Worm (Caenorhabditis elegans): ENCODE measurements around the gene C04G6.11.

Gene C04G6.11

DNA sequence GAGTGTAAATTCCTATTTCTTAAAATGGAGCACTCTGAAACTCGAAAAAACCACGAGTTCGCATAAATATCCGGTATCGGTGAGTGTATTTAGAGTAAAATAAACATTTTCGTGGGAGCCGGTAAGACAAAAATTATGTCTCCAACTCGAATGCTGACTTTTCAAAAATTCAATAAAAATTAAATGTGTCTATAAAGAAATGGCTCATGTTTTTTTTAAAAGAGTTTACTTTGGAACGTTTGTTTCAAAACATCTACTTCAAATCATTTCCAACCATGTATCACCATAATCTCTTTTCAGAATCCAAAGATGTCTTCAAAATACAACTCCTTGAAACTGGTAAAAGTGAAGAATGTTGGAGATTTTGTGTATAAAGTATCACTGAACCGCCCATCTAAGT is 39.0 kb upstream of the C04G6.11 start, which contains the start of gene F58A6.1:
Gene F58A6.1, plus strand, starts transcription at position 301 of the 400 bp plus-strand sequence.
- TF ChIP-seq die-1 (tag; optimal IDR thresholded peaks at IDR 0.05) (no peak), F52B5.7 (tag; optimal IDR thresholded peaks at IDR 0.05) (no peak), ztf-18 (tag; optimal IDR thresholded peaks at IDR 0.05) (no peak), B0336.3 (GFP tag; IDR thresholded peaks at IDR 0.05) (no peak)

ce11 chrII:5141945-5142514 is 38.4 kb upstream of the C04G6.11 start, which contains the start of gene nas-29:
Gene nas-29 (minus strand): TSS chrII:5142036.
- TF ChIP-seq nhr-80 (tag; optimal IDR thresholded peaks at IDR 0.05), result peak; percentile 79
- no peak for TF ChIP-seq F39B2.1 (GFP tag; IDR thresholded peaks at IDR 0.05)
- TF ChIP-seq dox-1 (GFP tag; IDR thresholded peaks at IDR 0.05), result 0 out of 2 replicates have a peak, but pooled peaks have one; percentile 29

ce11 chrII:5136296-5136767 is 32.7 kb upstream of the C04G6.11 start, which contains the start of gene F58A6.2:
Gene F58A6.2 (plus strand): TSS chrII:5136717.
- no peak for TF ChIP-seq gei-17 (GFP tag; optimal IDR thresholded peaks at IDR 0.05)
- TF ChIP-seq B0035.1 (tag; optimal IDR thresholded peaks at IDR 0.05), result no peak
- no peak for TF ChIP-seq aptf-2 (GFP tag; conservative IDR thresholded peaks at IDR 0.05)
- no peak for TF ChIP-seq snpc-1.1 (tag; optimal IDR thresholded peaks at IDR 0.05; ENCODE audit: insufficient read depth)
- no peak for TF ChIP-seq chd-7 (tag; optimal IDR thresholded peaks at IDR 0.05)
- no peak for TF ChIP-seq attf-3 (GFP tag; conservative IDR thresholded peaks at IDR 0.05)
- no peak for TF ChIP-seq Y53G8AR.9 (GFP tag; conservative IDR thresholded peaks at IDR 0.05)
- no peak for TF ChIP-seq madf-10 (tag; optimal IDR thresholded peaks at IDR 0.05)

- no peak for TF ChIP-seq die-1 (tag; optimal IDR thresholded peaks at IDR 0.05)
- no peak for TF ChIP-seq gei-17 (GFP tag; optimal IDR thresholded peaks at IDR 0.05)
- no peak for TF ChIP-seq F37B4.10 (GFP tag; IDR thresholded peaks at IDR 0.05)
- no peak for TF ChIP-seq efl-1 (GFP tag; optimal IDR thresholded peaks at IDR 0.05)
Measured at ce11 chrII:5131800-5132199, 28.2 kb upstream of the C04G6.11 start.

ce11 chrII:5130081-5130480 is 26.4 kb upstream of the C04G6.11 start, which contains the start of gene lgc-56:
Gene lgc-56 (plus strand): TSS chrII:5130381.
- TF ChIP-seq F33H1.4 (GFP tag; IDR thresholded peaks at IDR 0.05), result no peak
- TF ChIP-seq somi-1 (GFP tag; optimal IDR thresholded peaks at IDR 0.05), result no peak
- TF ChIP-seq mxl-1 (tag; optimal IDR thresholded peaks at IDR 0.05), result no peak
- no peak for TF ChIP-seq cebp-2 (GFP tag; IDR thresholded peaks at IDR 0.05)
- no peak for TF ChIP-seq F49E8.2 (tag; optimal IDR thresholded peaks at IDR 0.05; ENCODE audit: insufficient read depth)
- TF ChIP-seq B0336.3 (GFP tag; IDR thresholded peaks at IDR 0.05), result no peak
- TF ChIP-seq akir-1 (GFP tag; optimal IDR thresholded peaks at IDR 0.05), result no peak
- no peak for TF ChIP-seq unc-130 (GFP tag; optimal IDR thresholded peaks at IDR 0.05)
- no peak for TF ChIP-seq zfh-2 (GFP tag; conservative IDR thresholded peaks at IDR 0.05)
- TF ChIP-seq chd-7 (tag; optimal IDR thresholded peaks at IDR 0.05), result no peak
- no peak for TF ChIP-seq F39B2.1 (GFP tag; IDR thresholded peaks at IDR 0.05)
- no peak for TF ChIP-seq nhr-80 (tag; optimal IDR thresholded peaks at IDR 0.05)
- no peak for TF ChIP-seq snpc-3.4 (tag; optimal IDR thresholded peaks at IDR 0.05)
- TF ChIP-seq rcor-1 (GFP tag; IDR thresholded peaks at IDR 0.05), result no peak
- TF ChIP-seq unc-62 (GFP tag; optimal IDR thresholded peaks at IDR 0.05), result no peak
- TF ChIP-seq D2030.7 (GFP tag; IDR thresholded peaks at IDR 0.05), result no peak
- no peak for TF ChIP-seq lin-26 (GFP tag; IDR thresholded peaks at IDR 0.05)
- no peak for TF ChIP-seq egl-18 (GFP tag; IDR thresholded peaks at IDR 0.05)
